Worm (Caenorhabditis elegans) whole organism, early embryonic: ENCODE measurements around the gene F40H3.2.

Experiments used
- B0310.2 ChIP-seq: sonication (generic microtip); optimal IDR thresholded peaks from 2 replicates; lab custom pipeline; 2016; ENCODE audit warnings: mild to moderate bottlenecking, missing genetic modification characterization, missing compliant biosample characterization
- F13C5.2 ChIP-seq: sonication (generic microtip); optimal IDR thresholded peaks from 2 replicates; lab custom pipeline; 2017; ENCODE audit warnings: mild to moderate bottlenecking, missing genetic modification characterization, inconsistent platforms, missing compliant biosample characterization
- aly-1 ChIP-seq: sonication (generic microtip); optimal IDR thresholded peaks from 2 replicates; lab custom pipeline; 2016; ENCODE audit warnings: missing genetic modification characterization, missing compliant biosample characterization
- ama-1 ChIP-seq: fragments of 150-350 bp; optimal IDR thresholded peaks from 2 replicates; lab custom pipeline; 2014
- ceh-13 ChIP-seq: fragments of 200-800 bp; sonication (Bioruptor generic); optimal IDR thresholded peaks from 2 replicates; lab custom pipeline; 2018; ENCODE audit warnings: mild to moderate bottlenecking, missing genetic modification characterization, missing compliant biosample characterization
- ceh-36 ChIP-seq: sonication (generic microtip); optimal IDR thresholded peaks from 2 replicates; lab custom pipeline; 2016; ENCODE audit warnings: missing genetic modification characterization, inconsistent platforms, missing compliant biosample characterization
- ets-7 ChIP-seq: sonication (generic microtip); optimal IDR thresholded peaks from 2 replicates; lab custom pipeline; 2016; ENCODE audit warnings: missing genotype, missing genetic modification characterization, missing compliant biosample characterization
- flt-1 ChIP-seq: fragments of 200-800 bp; sonication (Bioruptor generic); IDR thresholded peaks from 2 replicates; pipeline ENCODE4 v1.3.6; 2022; ENCODE audit warnings: missing genetic modification characterization, missing compliant biosample characterization
- hmbx-1 ChIP-seq: sonication (generic microtip); optimal IDR thresholded peaks from 2 replicates; lab custom pipeline; 2016; ENCODE audit warnings: mild to moderate bottlenecking, missing genetic modification characterization, missing compliant biosample characterization
- hmg-4 ChIP-seq: fragments of 200-800 bp; sonication (Bioruptor generic); optimal IDR thresholded peaks from 2 replicates; lab custom pipeline; 2018; ENCODE audit warnings: mild to moderate bottlenecking, missing genetic modification characterization, missing compliant biosample characterization
- hnd-1 ChIP-seq: sonication (generic microtip); optimal IDR thresholded peaks from 2 replicates; lab custom pipeline; 2016; ENCODE audit warnings: missing genetic modification characterization, missing compliant biosample characterization
- pes-1 ChIP-seq: fragments of 200-800 bp; sonication (Bioruptor generic); IDR thresholded peaks from 2 replicates; pipeline ENCODE4 v1.3.6; 2022; ENCODE audit warnings: missing genetic modification reagents, missing genetic modification characterization, missing compliant biosample characterization
- scrt-1 ChIP-seq: fragments of 200-800 bp; sonication (Bioruptor generic); IDR thresholded peaks from 2 replicates; pipeline ENCODE4 v1.3.6; 2022; ENCODE audit warnings: missing genetic modification characterization, missing compliant biosample characterization
- sea-1 ChIP-seq: fragments of 200-800 bp; sonication (Bioruptor generic); conservative IDR thresholded peaks from 2 replicates; pipeline ENCODE4 v1.3.6; 2022; ENCODE audit warnings: missing genetic modification characterization, missing compliant biosample characterization
- tbx-11 ChIP-seq: fragments of 200-800 bp; sonication (Bioruptor generic); IDR thresholded peaks from 2 replicates; pipeline ENCODE4 v1.3.6; 2022; ENCODE audit warnings: missing genetic modification characterization, missing compliant biosample characterization
- tbx-37 ChIP-seq: fragments of 200-800 bp; sonication (Bioruptor generic); conservative IDR thresholded peaks from 2 replicates; pipeline ENCODE4 v1.3.6; 2022; ENCODE audit warnings: missing genetic modification reagents, missing genetic modification characterization, missing compliant biosample characterization
- tra-4 ChIP-seq: sonication (generic microtip); optimal IDR thresholded peaks from 2 replicates; lab custom pipeline; 2017; ENCODE audit warnings: missing genetic modification characterization, missing compliant biosample characterization

F40H3.2 gene

ce11 chrII:6202910-6203309, 29.5 kb downstream of the F40H3.2 start, which contains the start of gene C30B5.17:
C30B5.17 (minus strand) TSS chrII:6203010.
- TF ChIP-seq ets-7 (tag; lab: Kevin White, UChicago) (no peak), tbx-11 (no peak), hmg-4 (GFP tag; lab: Kevin White, UChicago) (no peak), tra-4 (tag; lab: Kevin White, UChicago) (no peak), ama-1 (lab: Kevin White, UChicago) (no peak), flt-1 (GFP tag; lab: Robert Waterston, UW) (no peak), tbx-37 (GFP tag; lab: Robert Waterston, UW) (no peak), F13C5.2 (tag; lab: Kevin White, UChicago) (no peak), hnd-1 (no peak), aly-1 (tag; lab: Kevin White, UChicago) (no peak), B0310.2 (tag; lab: Kevin White, UChicago) (no peak), hmbx-1 (no peak), sea-1 (GFP tag; lab: Robert Waterston, UW) (no peak), ceh-13 (GFP tag; lab: Kevin White, UChicago) (no peak), scrt-1 (GFP tag; lab: Robert Waterston, UW) (no peak), ceh-36 (tag; lab: Kevin White, UChicago) (no peak), pes-1 (GFP tag; lab: Robert Waterston, UW) (no peak)

- no peak for TF ChIP-seq hmg-4 (GFP tag; lab: Kevin White, UChicago)
- no peak for TF ChIP-seq ets-7 (tag; lab: Kevin White, UChicago)
- TF ChIP-seq F13C5.2 (tag; lab: Kevin White, UChicago): no peak
- no peak for TF ChIP-seq tra-4 (tag; lab: Kevin White, UChicago)
- TF ChIP-seq sea-1 (GFP tag; lab: Robert Waterston, UW): no peak
- no peak for TF ChIP-seq ama-1 (lab: Kevin White, UChicago)
- TF ChIP-seq flt-1 (GFP tag; lab: Robert Waterston, UW): no peak
- TF ChIP-seq B0310.2 (tag; lab: Kevin White, UChicago): no peak
- no peak for TF ChIP-seq aly-1 (tag; lab: Kevin White, UChicago)
- no peak for TF ChIP-seq hmbx-1
- TF ChIP-seq ceh-36 (tag; lab: Kevin White, UChicago): no peak
- no peak for TF ChIP-seq ceh-13 (GFP tag; lab: Kevin White, UChicago)
- no peak for TF ChIP-seq tbx-37 (GFP tag; lab: Robert Waterston, UW)
- no peak for TF ChIP-seq scrt-1 (GFP tag; lab: Robert Waterston, UW)
- TF ChIP-seq pes-1 (GFP tag; lab: Robert Waterston, UW): no peak
- no peak for TF ChIP-seq hnd-1
- TF ChIP-seq tbx-11: no peak
Observed at ce11 chrII:6207252-6207651, 33.8 kb downstream of the F40H3.2 start.

ce11 chrII:6208116-6208515, 34.7 kb downstream of the F40H3.2 start, which contains the start of gene daf-37:
daf-37 (minus strand) TSS chrII:6208216.
- TF ChIP-seq sea-1 (GFP tag; lab: Robert Waterston, UW) (no peak), tra-4 (tag; lab: Kevin White, UChicago) (no peak), ceh-36 (tag; lab: Kevin White, UChicago) (no peak), pes-1 (GFP tag; lab: Robert Waterston, UW) (no peak), tbx-11 (no peak), B0310.2 (tag; lab: Kevin White, UChicago) (no peak), tbx-37 (GFP tag; lab: Robert Waterston, UW) (no peak), ama-1 (lab: Kevin White, UChicago) (no peak), ceh-13 (GFP tag; lab: Kevin White, UChicago) (no peak)

ce11 chrII:6219346-6219745, 45.9 kb downstream of the F40H3.2 start, which contains the start of gene mks-2:
mks-2 (minus strand) TSS chrII:6219446.
- TF ChIP-seq F13C5.2 (tag; lab: Kevin White, UChicago) (no peak), sea-1 (GFP tag; lab: Robert Waterston, UW) (no peak)

ce11 chrII:6221470-6221869, 48.0 kb downstream of the F40H3.2 start:
- TF ChIP-seq hmbx-1 (no peak), B0310.2 (tag; lab: Kevin White, UChicago) (no peak), flt-1 (GFP tag; lab: Robert Waterston, UW) (no peak), ets-7 (tag; lab: Kevin White, UChicago) (no peak)

- TF ChIP-seq aly-1 (tag; lab: Kevin White, UChicago) (no peak), B0310.2 (tag; lab: Kevin White, UChicago) (no peak), scrt-1 (GFP tag; lab: Robert Waterston, UW) (no peak), sea-1 (GFP tag; lab: Robert Waterston, UW) (no peak), flt-1 (GFP tag; lab: Robert Waterston, UW) (no peak), tbx-37 (GFP tag; lab: Robert Waterston, UW) (no peak), F13C5.2 (tag; lab: Kevin White, UChicago) (no peak), ceh-36 (tag; lab: Kevin White, UChicago) (no peak), ama-1 (lab: Kevin White, UChicago) (no peak), ceh-13 (GFP tag; lab: Kevin White, UChicago) (no peak), hmg-4 (GFP tag; lab: Kevin White, UChicago) (no peak), hmbx-1 (no peak), hnd-1 (no peak), ets-7 (tag; lab: Kevin White, UChicago) (no peak), tra-4 (tag; lab: Kevin White, UChicago) (no peak), tbx-11 (no peak), pes-1 (GFP tag; lab: Robert Waterston, UW) (no peak)
Observed at ce11 chrII:6222558-6222957, 49.1 kb downstream of the F40H3.2 start, which contains the start of gene C30B5.6. C30B5.6 (minus strand) TSS chrII:6222658.

- TF ChIP-seq hnd-1 (no peak), tbx-37 (GFP tag; lab: Robert Waterston, UW) (no peak), sea-1 (GFP tag; lab: Robert Waterston, UW) (no peak), flt-1 (GFP tag; lab: Robert Waterston, UW) (no peak), tbx-11 (no peak), tra-4 (tag; lab: Kevin White, UChicago) (no peak), ets-7 (tag; lab: Kevin White, UChicago) (no peak), hmbx-1 (no peak), aly-1 (tag; lab: Kevin White, UChicago) (no peak), pes-1 (GFP tag; lab: Robert Waterston, UW) (no peak), B0310.2 (tag; lab: Kevin White, UChicago) (no peak), F13C5.2 (tag; lab: Kevin White, UChicago) (no peak), ceh-13 (GFP tag; lab: Kevin White, UChicago) (no peak), hmg-4 (GFP tag; lab: Kevin White, UChicago) (no peak), ama-1 (lab: Kevin White, UChicago) (no peak)
Observed at ce11 chrII:6223755-6224154, 50.3 kb downstream of the F40H3.2 start.
